Fruit fly (Drosophila melanogaster): ENCODE data around the gene Mettl2.

Gene Mettl2

DNA sequence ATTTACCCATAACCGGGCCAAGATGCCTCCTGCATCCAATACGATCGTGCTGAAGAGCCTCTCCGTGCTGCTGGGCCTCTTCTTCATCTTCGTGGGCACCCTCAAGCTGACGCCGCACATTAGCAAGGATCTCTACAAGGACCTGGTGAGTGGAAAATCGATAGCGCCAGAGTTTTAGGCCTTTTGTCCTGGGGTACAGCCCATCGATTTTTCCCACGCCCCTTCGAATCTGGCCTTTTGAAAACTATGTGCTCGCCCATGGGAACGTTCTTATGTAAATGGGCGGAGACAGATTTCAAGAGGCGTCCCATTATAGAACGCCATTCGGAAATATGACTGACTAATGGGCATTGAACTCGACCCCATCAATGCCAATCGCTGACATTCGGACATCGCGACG lies 10.3 kb upstream of the Mettl2 start:
- TF ChIP-seq kay (GFP tag; ENCODE audit: borderline replicate concordance) = no peak
- TF ChIP-seq tj (GFP tag; optimal IDR thresholded peaks at IDR 0.05) = no peak
- TF ChIP-seq CG33017 (tag; optimal IDR thresholded peaks at IDR 0.05) = no peak
- TF ChIP-seq Hr96 (GFP tag; optimal IDR thresholded peaks at IDR 0.05) = no peak
- no peak for TF ChIP-seq Crg-1 (GFP tag; optimal IDR thresholded peaks at IDR 0.05)
- TF ChIP-seq CG7101 (tag; optimal IDR thresholded peaks at IDR 0.05) = no peak
- no peak for TF ChIP-seq CG12768 (GFP tag; optimal IDR thresholded peaks at IDR 0.05)
- TF ChIP-seq pad (GFP tag; optimal IDR thresholded peaks at IDR 0.05) = no peak
- no peak for TF ChIP-seq CG7045 (GFP tag; optimal IDR thresholded peaks at IDR 0.05)
- TF ChIP-seq bab1 (GFP tag; optimal IDR thresholded peaks at IDR 0.05) = no peak

DNA sequence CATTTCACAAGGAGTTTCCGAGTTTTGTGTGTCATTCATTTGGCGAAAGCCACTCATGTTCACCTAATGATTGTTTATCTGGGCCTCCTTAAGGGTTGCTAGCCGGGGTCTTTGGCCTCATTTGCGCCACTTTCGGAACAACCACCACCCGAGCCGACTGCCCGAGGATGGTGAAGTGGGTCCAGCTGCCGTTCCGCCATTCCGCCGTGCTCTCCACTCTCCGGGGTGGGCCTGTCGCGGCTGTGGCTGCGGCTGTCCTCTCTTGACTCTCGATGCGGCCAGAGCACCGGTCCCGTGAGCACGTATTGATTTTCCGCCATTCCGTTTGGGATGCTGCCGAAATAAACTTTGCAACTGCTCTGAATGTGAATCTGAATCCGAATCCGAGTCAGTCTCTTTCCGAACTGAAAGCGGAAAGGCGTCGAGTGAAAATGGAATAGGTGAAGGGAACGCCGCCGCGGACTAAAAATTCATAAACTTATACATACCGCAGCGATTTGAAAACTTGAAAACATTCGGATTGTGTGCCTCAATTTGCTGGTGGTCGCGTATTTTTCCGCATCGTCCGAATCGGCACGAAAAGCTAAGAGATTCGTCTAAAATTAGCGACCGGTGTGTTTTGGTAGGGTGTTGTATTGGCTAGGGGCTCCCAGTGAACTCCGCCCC lies 9.8 kb upstream of the Mettl2 start, which contains the start of gene CG13920:
TSS of gene CG13920 (plus strand) at position 255 of the 666 bp plus-strand sequence.
- TF ChIP-seq toe (GFP tag; optimal IDR thresholded peaks at IDR 0.05) = no peak
- no peak for TF ChIP-seq tj (GFP tag; optimal IDR thresholded peaks at IDR 0.05)
- TF ChIP-seq Crg-1 (GFP tag; optimal IDR thresholded peaks at IDR 0.05) = no peak
- no peak for TF ChIP-seq CG14711 (tag; optimal IDR thresholded peaks at IDR 0.05)
- TF ChIP-seq ovo (GFP tag; optimal IDR thresholded peaks at IDR 0.05) = no peak
- TF ChIP-seq CG1620 (GFP tag; optimal IDR thresholded peaks at IDR 0.05) = no peak
- no peak for TF ChIP-seq Clk (GFP tag; optimal IDR thresholded peaks at IDR 0.05)
- no peak for TF ChIP-seq Mnt (GFP tag; optimal IDR thresholded peaks at IDR 0.05)
- TF ChIP-seq CG5204 (GFP tag; optimal IDR thresholded peaks at IDR 0.05) = no peak
- TF ChIP-seq bab1 (GFP tag; optimal IDR thresholded peaks at IDR 0.05) = no peak
- TF ChIP-seq Hr96 (GFP tag; optimal IDR thresholded peaks at IDR 0.05) = no peak
- TF ChIP-seq cnc (optimal IDR thresholded peaks at IDR 0.05) = no peak
- no peak for TF ChIP-seq pad (GFP tag; optimal IDR thresholded peaks at IDR 0.05)
- TF ChIP-seq CG7101 (tag; optimal IDR thresholded peaks at IDR 0.05) = no peak
- TF ChIP-seq cic (GFP tag; optimal IDR thresholded peaks at IDR 0.05) = no peak
- no peak for TF ChIP-seq CG11617 (GFP tag; optimal IDR thresholded peaks at IDR 0.05)
- no peak for TF ChIP-seq CG33017 (tag; optimal IDR thresholded peaks at IDR 0.05)
- TF ChIP-seq CG7045 (GFP tag; optimal IDR thresholded peaks at IDR 0.05) = no peak
- no peak for TF ChIP-seq CG12768 (GFP tag; optimal IDR thresholded peaks at IDR 0.05)
- TF ChIP-seq kay (GFP tag; ENCODE audit: borderline replicate concordance) = no peak

DNA sequence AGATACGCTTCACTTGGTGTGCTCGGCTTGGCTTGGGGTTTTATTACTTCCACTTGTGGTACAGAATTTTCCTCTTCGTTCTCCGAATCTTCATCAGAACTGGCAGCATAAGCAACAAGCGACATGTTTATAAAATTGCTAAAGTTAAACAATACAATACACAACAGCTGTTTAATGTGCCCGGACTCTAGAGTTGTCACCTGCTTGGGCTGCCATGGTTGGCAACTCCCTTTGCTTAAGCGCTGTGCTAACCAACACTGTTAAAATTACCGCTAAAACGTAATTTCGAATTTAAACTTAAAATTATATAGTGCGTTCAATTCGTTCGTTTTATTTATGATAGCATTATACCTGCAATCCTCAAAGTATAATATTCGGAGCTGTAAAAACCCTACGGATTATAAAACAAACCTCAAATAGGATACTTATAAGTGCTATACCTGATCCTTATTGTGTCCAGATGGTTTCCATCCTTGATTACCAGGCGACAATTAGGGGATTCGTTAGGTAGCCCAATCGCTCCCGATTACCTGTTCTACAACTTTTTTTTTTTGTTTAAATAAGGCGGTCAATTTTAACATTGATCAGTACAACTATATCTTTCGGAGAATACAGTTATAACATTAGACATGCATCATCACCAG lies 8.4 kb upstream of the Mettl2 start, which contains the start of the genes CG17249 and Bro:
TSS of gene CG17249 (minus strand) at position 189 of the 644 bp plus-strand sequence.
TSS of gene Bro (plus strand) at position 594 of the 644 bp plus-strand sequence.
- TF ChIP-seq toe (GFP tag; optimal IDR thresholded peaks at IDR 0.05) (peak; percentile 26), tj (GFP tag; optimal IDR thresholded peaks at IDR 0.05) (no peak), CG1620 (GFP tag; optimal IDR thresholded peaks at IDR 0.05) (peak; percentile 76), cic (GFP tag; optimal IDR thresholded peaks at IDR 0.05) (peak; percentile 19), pad (GFP tag; optimal IDR thresholded peaks at IDR 0.05) (peak; percentile 38), CG5204 (GFP tag; optimal IDR thresholded peaks at IDR 0.05) (no peak), Mnt (GFP tag; optimal IDR thresholded peaks at IDR 0.05) (peak; percentile 28), CG12768 (GFP tag; optimal IDR thresholded peaks at IDR 0.05) (no peak), bab1 (GFP tag; optimal IDR thresholded peaks at IDR 0.05) (peak; percentile 32), CG14711 (tag; optimal IDR thresholded peaks at IDR 0.05) (peak; percentile 99), ovo (GFP tag; optimal IDR thresholded peaks at IDR 0.05) (peak; percentile 34), CG7045 (GFP tag; optimal IDR thresholded peaks at IDR 0.05) (no peak), CG7101 (tag; optimal IDR thresholded peaks at IDR 0.05) (peak; percentile 57), Clk (GFP tag; optimal IDR thresholded peaks at IDR 0.05) (peak; percentile 3), Crg-1 (GFP tag; optimal IDR thresholded peaks at IDR 0.05) (peak; percentile 69)

DNA sequence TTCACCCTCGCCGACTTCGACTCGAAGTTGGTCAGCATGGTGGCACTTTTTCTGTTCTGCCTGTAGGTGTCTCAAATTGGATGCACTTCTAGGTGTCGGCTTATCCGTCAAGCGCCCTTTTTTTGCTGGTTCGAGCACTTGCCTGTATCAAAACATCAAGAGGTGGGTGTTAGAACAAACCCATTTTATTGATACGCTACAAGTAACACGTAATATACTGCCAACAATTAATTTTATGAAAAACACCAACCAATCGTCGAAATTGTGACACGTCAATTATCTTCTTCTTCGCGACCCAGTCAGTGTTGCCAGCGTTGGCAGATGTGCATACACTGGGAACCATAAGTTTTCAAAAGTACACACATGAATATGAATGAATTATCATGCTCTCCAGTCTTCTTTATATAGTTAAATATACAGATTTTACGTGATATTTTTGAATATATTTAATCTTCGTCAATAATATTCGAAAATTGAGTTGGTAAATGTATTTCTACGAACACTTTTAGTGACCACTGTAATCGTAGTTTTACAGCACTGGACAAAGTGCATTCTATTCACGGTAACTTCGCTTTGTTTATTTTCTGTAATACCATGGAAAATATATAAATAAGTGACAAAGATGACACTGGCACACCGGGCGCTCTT lies 6.0 kb upstream of the Mettl2 start, which contains the start of the genes alphaCOP and CG13919:
TSS of gene alphaCOP (minus strand) at position 280 of the 648 bp plus-strand sequence.
TSS of gene CG13919 (plus strand) at position 548 of the 648 bp plus-strand sequence.
- TF ChIP-seq CG5204 (GFP tag; optimal IDR thresholded peaks at IDR 0.05) (peak; percentile 95), bab1 (GFP tag; optimal IDR thresholded peaks at IDR 0.05) (peak; percentile 98), cnc (optimal IDR thresholded peaks at IDR 0.05) (no peak), CG11617 (GFP tag; optimal IDR thresholded peaks at IDR 0.05) (peak; percentile 94), CG1620 (GFP tag; optimal IDR thresholded peaks at IDR 0.05) (peak; percentile 95), CG12768 (GFP tag; optimal IDR thresholded peaks at IDR 0.05) (peak; percentile 96), kay (GFP tag; ENCODE audit: borderline replicate concordance) (no peak), cic (GFP tag; optimal IDR thresholded peaks at IDR 0.05) (peak; percentile 74), Clk (GFP tag; optimal IDR thresholded peaks at IDR 0.05) (peak; percentile 91), ovo (GFP tag; optimal IDR thresholded peaks at IDR 0.05) (peak; percentile 84), toe (GFP tag; optimal IDR thresholded peaks at IDR 0.05) (peak; percentile 97), CG7101 (tag; optimal IDR thresholded peaks at IDR 0.05) (peak; percentile 97), CG7045 (GFP tag; optimal IDR thresholded peaks at IDR 0.05) (peak; percentile 96), Hr96 (GFP tag; optimal IDR thresholded peaks at IDR 0.05) (peak; percentile 93), Mnt (GFP tag; optimal IDR thresholded peaks at IDR 0.05) (peak; percentile 91), CG14711 (tag; optimal IDR thresholded peaks at IDR 0.05) (peak; percentile 96), CG33017 (tag; optimal IDR thresholded peaks at IDR 0.05) (peak; percentile 97), Crg-1 (GFP tag; optimal IDR thresholded peaks at IDR 0.05) (peak; percentile 97), tj (GFP tag; optimal IDR thresholded peaks at IDR 0.05) (peak; percentile 76), pad (GFP tag; optimal IDR thresholded peaks at IDR 0.05) (peak; percentile 86)

DNA sequence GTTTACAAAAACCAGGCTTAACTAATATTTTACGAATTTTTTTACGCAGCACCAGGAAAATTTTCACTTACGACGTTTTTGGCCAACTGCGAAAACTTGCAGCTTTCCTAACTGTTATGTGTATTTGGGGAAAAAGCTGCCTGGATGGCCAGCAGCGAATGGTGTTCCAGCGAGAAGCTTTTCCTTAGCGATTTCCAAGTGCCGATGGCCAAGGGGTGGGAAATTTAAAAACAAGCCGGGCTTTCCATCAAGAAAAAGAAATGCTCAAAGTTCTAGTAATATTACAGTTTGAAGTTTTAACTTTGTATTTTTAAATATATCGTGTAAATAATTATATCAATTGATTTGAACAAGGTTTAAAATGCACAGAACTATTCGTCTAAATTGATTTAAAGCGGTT lies 1.4 kb downstream of the Mettl2 start, which contains the start of gene nSyb:
TSS of gene nSyb (minus strand) at position 101 of the 400 bp plus-strand sequence.
- TF ChIP-seq Hr96 (GFP tag; optimal IDR thresholded peaks at IDR 0.05) (no peak), CG11617 (GFP tag; optimal IDR thresholded peaks at IDR 0.05) (no peak), CG33017 (tag; optimal IDR thresholded peaks at IDR 0.05) (no peak), CG5204 (GFP tag; optimal IDR thresholded peaks at IDR 0.05) (no peak), tj (GFP tag; optimal IDR thresholded peaks at IDR 0.05) (no peak), cnc (optimal IDR thresholded peaks at IDR 0.05) (no peak), CG14711 (tag; optimal IDR thresholded peaks at IDR 0.05) (no peak), pad (GFP tag; optimal IDR thresholded peaks at IDR 0.05) (no peak), kay (GFP tag; ENCODE audit: borderline replicate concordance) (no peak), CG12768 (GFP tag; optimal IDR thresholded peaks at IDR 0.05) (no peak), ovo (GFP tag; optimal IDR thresholded peaks at IDR 0.05) (no peak), CG7101 (tag; optimal IDR thresholded peaks at IDR 0.05) (no peak)

All from whole organism, adult.